Fruit fly (Drosophila melanogaster) whole organism, larva: ENCODE results near the gene Schip1.

Experiments
- noc ChIP-seq: fragments of 200-800 bp; sonication (Bioruptor generic); optimal IDR thresholded peaks from 3 replicates; lab custom pipeline; 2019; ENCODE audit warnings: missing biosample characterization, mild to moderate bottlenecking, missing genetic modification characterization, moderate library complexity

Gene Schip1

dm6 chr2L:10314327-10315210, 16.3 kb downstream of the Schip1 start, which contains the start of the genes Usp14 and CG4972:
TSS of gene Usp14 (minus strand) at chr2L:10314396.
TSS of gene CG4972 (plus strand) at chr2L:10314792.
- TF ChIP-seq noc = no peak

- TF ChIP-seq noc = no peak
These were observed 19.1 kb downstream of the Schip1 start for dm6 chr2L:10311822-10312221.

dm6 chr2L:10310614-10311382, 20.1 kb downstream of the Schip1 start, which contains the start of gene Cdk5alpha:
TSS of gene Cdk5alpha (minus strand) at chr2L:10310956.
- TF ChIP-seq noc = no peak

DNA sequence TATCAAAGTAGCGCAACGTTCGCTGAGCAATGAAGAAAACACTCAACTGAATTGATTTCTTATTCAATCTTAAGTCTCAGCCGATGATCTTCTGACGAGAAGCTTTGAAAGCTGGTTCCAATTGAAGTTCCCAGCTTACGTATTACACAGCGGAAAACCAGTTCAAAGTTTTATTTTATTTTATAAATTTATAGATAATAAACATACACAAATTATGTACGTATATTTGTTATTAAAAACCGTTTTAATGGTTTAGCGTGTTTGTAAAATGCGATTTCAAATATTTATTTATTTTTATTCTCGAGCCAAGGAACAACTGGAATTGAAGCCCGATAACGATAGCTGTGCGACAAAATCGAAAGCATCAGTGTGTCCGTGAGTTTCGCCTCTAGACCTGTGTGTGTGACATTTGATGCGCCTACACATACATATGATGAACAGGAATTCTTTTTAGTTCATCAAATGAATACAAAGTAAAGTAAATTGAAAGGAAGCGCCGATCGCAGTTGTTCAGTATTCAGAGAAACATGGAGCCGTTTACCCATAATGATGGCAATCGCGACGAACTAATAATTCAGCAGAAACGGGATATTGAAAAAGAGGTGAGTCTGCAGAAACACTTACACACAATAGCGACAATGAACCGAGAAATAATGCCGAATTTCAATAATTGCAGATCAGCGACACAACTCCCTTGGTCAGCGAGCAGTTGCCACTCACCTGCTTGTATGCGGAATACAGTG, 24.2 kb downstream of the Schip1 start, which contains the start of the genes CG5390 and CG4968:
TSS of gene CG5390 (minus strand) at position 77 of the 743 bp plus-strand sequence.
TSS of gene CG4968 (plus strand) at position 405 of the 743 bp plus-strand sequence.
- TF ChIP-seq noc = peak; percentile 59

dm6 chr2L:10305538-10306147, 25.3 kb downstream of the Schip1 start:
- TF ChIP-seq noc = peak; percentile 64

DNA sequence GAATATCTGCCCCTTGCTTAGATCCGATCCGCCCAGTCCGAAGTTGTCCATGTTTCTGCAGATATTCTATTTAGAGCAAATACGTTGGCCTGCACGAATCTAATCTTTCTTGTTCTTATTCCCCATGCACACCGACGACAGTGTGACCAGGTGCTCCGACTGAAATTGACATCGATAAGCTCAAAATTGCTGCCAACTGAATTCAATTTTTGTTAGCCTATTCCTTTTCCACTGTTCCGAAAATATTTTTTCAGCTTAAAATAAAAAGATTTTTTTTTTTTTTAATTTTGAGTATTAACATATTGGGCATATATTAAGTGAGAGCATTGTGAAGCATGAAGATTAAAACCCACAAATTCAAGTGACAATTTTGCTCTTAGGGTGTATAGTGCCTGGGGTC, 27.1 kb downstream of the Schip1 start, which contains the start of gene nmd:
TSS of gene nmd (minus strand) at position 162 of the 400 bp plus-strand sequence.
- TF ChIP-seq noc = no peak

DNA sequence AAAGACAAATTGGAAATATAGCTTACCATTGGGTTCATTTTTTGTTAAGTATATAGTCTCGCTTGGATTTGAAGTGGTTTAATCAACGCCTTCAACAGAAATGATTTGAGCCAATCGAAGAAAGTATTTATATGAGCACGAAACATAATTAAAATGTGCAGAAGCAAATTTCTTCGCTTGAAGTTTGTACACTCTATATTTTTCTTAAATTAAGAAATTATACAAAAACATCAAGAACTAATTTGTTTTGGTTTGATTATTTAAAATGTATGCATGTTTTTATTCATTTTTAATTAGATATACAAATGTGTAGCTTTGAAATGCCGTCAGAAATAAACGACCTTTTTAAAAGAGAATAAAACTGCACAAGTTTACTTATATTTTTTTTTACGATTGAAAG, 29.0 kb downstream of the Schip1 start, which contains the start of gene CG13138:
TSS of gene CG13138 (minus strand) at position 101 of the 400 bp plus-strand sequence.
- TF ChIP-seq noc = no peak

dm6 chr2L:10299810-10300147, 31.1 kb downstream of the Schip1 start, which contains the start of gene CYLD:
TSS of gene CYLD (minus strand) at chr2L:10299847.
- no peak for TF ChIP-seq noc

DNA sequence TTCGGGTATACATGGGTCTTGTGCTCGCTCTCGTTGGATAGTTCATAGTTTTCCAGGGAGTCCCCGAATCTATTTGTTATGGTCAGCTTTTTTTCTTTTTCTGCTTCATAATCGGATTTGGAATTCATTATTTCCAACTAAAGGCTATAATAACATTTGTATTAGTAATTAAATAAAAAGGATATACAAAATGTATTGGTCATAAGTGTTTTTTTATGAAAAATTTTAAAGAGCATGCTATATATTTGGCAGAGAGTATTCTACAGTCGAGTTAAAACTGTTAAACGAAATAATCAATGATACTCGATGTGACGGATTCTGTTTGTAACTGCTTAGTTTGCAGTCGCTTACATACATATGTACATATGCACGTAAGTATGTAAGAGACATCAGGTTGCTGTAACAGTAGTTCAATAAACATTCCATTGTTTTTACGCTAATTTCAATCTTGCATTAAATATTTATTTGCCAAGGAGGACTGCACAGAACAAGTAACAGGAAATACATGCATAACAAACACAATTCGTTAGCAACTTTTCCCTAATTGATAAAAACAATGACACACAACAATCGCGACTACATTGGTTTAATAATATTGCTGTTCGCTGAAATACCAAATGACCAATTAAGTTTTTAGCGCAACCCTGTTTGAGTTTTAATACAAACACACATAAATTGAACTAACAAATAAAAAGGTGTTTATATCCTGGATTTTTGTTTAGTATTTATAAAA, 31.7 kb downstream of the Schip1 start:
- TF ChIP-seq noc = no peak

DNA sequence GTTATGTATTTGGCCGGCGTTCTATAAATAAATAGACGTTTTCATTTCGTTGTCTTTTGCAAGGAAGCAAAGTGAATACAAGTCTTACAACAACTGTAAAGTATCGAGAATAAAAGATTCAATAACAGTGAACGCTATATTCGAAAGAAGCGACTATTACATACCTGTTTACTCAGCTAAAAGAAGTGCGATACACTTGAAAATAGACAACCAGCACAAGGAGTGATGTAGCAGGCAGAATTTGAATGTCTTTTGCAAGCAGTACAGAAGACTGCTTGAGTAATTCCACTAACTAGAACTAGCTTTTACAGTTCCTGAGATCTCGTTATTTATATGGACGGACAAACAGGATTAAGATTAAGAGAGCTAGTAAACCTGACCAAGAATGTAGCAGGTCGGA, 32.6 kb downstream of the Schip1 start:
- no peak for TF ChIP-seq noc

- no peak for TF ChIP-seq noc
These were observed 35.9 kb downstream of the Schip1 start, which contains the start of gene Hand for dm6 chr2L:10294798-10295669. TSS of gene Hand (minus strand) at chr2L:10295385.

dm6 chr2L:10292066-10292560, 38.8 kb downstream of the Schip1 start, which contains the start of gene Ufd4:
TSS of gene Ufd4 (minus strand) at chr2L:10292365.
- no peak for TF ChIP-seq noc

DNA sequence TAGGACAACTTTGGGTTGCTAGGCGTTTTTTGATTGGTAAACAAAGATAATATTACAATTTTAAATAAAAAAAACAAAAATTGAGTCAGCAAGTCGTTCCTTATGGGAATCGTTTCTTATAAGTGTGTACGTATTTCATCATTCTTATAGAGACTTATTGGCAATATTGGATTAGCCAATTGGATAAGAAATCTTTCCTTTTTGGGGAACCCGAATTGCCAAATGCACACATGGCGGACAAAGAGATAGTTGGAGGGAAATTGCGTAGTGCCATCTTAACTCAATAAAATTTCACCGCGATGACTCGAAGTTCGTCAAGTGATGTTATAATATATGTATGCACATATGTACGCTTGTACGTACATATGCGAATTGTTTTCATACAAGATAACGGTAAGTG, 39.6 kb downstream of the Schip1 start:
- TF ChIP-seq noc = no peak

DNA sequence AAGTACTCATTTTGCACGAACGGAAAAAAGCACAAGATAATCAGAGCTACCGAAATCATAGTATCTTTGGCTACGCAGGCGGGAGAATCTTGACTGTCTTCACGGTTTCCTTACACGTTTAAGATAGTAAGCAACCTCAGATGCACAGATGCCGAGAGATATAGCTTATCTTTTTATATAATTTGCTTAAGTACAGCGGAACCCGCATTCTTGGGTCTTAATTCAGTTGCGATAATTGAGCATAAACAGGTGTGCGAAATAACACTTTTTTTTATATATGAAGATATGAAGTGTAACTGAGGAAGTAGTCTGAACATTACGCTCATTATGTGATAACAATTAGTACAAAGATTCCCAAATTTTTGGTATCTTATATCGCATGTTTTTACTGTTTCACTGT, 50.1 kb downstream of the Schip1 start, which contains the start of gene CG34043:
TSS of gene CG34043 (minus strand) at position 101 of the 400 bp plus-strand sequence.
- TF ChIP-seq noc = no peak
